Worm (Caenorhabditis elegans) whole organism, late embryonic: Measurements from ENCODE around the gene fbxc-21.

Source experiments
- C08G9.2 ChIP-seq: sonication (generic microtip); optimal IDR thresholded peaks from 2 replicates; lab custom pipeline; 2016; ENCODE audit warnings: mild to moderate bottlenecking, missing genetic modification characterization, moderate library complexity, missing compliant biosample characterization
- ceh-22 ChIP-seq: sonication (generic microtip); optimal IDR thresholded peaks from 2 replicates; lab custom pipeline; 2017; ENCODE audit warnings: missing biosample characterization, missing genetic modification characterization
- ets-4 ChIP-seq: sonication (generic microtip); optimal IDR thresholded peaks from 2 replicates; lab custom pipeline; 2016; ENCODE audit warnings: missing genetic modification characterization, missing compliant biosample characterization
- eyg-1 ChIP-seq: sonication (generic microtip); optimal IDR thresholded peaks from 2 replicates; lab custom pipeline; 2016; ENCODE audit warnings: missing genotype, missing genetic modification characterization, missing compliant biosample characterization
- fkh-10 ChIP-seq: fragments of 150-350 bp; optimal IDR thresholded peaks from 2 replicates; lab custom pipeline; 2014; ENCODE audit warnings: missing biosample characterization, missing genetic modification reagents, missing genetic modification characterization
- hlh-30 ChIP-seq: sonication (generic microtip); optimal IDR thresholded peaks from 2 replicates; lab custom pipeline; 2017; ENCODE audit warnings: antibody characterized with exemption, missing genetic modification characterization, missing compliant biosample characterization; ENCODE audit not compliant: insufficient read depth
- mec-3 ChIP-seq: sonication (generic microtip); optimal IDR thresholded peaks from 2 replicates; lab custom pipeline; 2016; ENCODE audit warnings: borderline replicate concordance, missing genetic modification characterization, missing compliant biosample characterization
- nfya-1 ChIP-seq: sonication (generic microtip); optimal IDR thresholded peaks from 2 replicates; lab custom pipeline; 2017; ENCODE audit warnings: missing genetic modification characterization, mild to moderate bottlenecking, missing compliant biosample characterization, antibody characterized with exemption, moderate library complexity
- pag-3 ChIP-seq: sonication (generic microtip); optimal IDR thresholded peaks from 2 replicates; lab custom pipeline; 2016; ENCODE audit warnings: missing compliant biosample characterization, missing genetic modification characterization, borderline replicate concordance
- pha-2 ChIP-seq: sonication (generic microtip); optimal IDR thresholded peaks from 2 replicates; lab custom pipeline; 2017; ENCODE audit warnings: mild to moderate bottlenecking, missing genetic modification characterization, missing compliant biosample characterization
- pqm-1 ChIP-seq: sonication (generic microtip); optimal IDR thresholded peaks from 2 replicates; lab custom pipeline; 2016; ENCODE audit warnings: missing genetic modification characterization, missing compliant biosample characterization
- ref-2 ChIP-seq: sonication (generic microtip); optimal IDR thresholded peaks from 2 replicates; lab custom pipeline; 2016; ENCODE audit warnings: missing genetic modification characterization, missing compliant biosample characterization
- unc-55 ChIP-seq: sonication (generic microtip); optimal IDR thresholded peaks from 2 replicates; lab custom pipeline; 2017; ENCODE audit warnings: missing biosample characterization, missing genetic modification reagents, missing genetic modification characterization

DNA sequence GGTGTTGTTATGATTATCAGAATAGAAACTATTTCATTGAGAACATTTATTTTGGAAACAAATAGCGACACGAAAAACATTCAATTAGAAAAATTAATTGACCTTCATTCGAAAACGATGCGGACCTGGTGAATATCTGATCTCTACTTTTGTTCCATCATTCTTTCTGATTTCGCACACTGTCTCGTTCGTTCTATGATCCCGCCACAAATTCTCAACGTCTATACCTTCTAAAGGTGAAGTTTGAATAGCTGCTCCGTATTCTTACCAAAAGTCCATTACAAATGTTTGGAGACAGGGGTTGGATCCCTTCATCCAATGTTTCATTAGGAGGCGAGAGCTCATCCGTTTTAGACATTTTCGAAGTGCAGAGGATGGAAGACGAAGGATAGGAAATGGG lies 40.9 kb downstream of the fbxc-21 start, which contains the start of gene fbxb-16:
- TF ChIP-seq ref-2 (tag; lab: Kevin White, UChicago) (no peak), C08G9.2 (no peak), eyg-1 (tag; lab: Kevin White, UChicago) (no peak), pag-3 (tag; lab: Kevin White, UChicago) (no peak), ceh-22 (no peak), fkh-10 (no peak), hlh-30 (tag; lab: Kevin White, UChicago) (no peak), unc-55 (GFP tag; lab: Kevin White, UChicago) (no peak), pha-2 (tag; lab: Kevin White, UChicago) (no peak), nfya-1 (tag; lab: Kevin White, UChicago) (no peak), pqm-1 (tag; lab: Kevin White, UChicago) (no peak), ets-4 (tag; lab: Kevin White, UChicago) (no peak), mec-3 (tag; lab: Kevin White, UChicago) (no peak)
